Fruit fly (Drosophila melanogaster): ENCODE results near the gene Fntb.

DNA sequence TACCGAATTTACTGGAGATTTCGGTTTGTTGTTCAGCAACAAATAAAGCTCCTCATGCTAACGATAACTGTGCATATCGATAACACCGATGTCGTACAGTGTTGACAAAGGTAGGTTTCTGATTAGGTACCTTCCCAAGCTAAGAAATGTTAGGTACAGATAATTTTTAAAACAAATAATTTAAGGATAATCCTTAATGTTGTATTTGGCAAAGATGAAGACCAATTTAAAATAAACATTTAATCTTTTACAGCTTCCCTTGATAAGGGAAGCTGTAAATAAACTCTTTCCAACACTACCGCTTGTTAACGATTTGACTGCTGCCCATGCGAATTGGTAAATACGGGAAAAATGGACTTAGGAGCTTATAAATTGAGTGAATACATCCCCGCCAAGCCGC is 10.1 kb downstream of the Fntb start, which contains the start of the genes Ttc1 and CG14882:
- TF ChIP-seq pan (optimal IDR thresholded peaks at IDR 0.05): no peak
- no peak for TF ChIP-seq Dll (optimal IDR thresholded peaks at IDR 0.05)
- no peak for TF ChIP-seq psq (optimal IDR thresholded peaks at IDR 0.05)

All from whole organism.